Fruit fly (Drosophila melanogaster) whole organism, prepupa: ENCODE measurements around the gene CG15282.
A peak's percentile ranks its signal among the peaks of the same experiment; 100 is the strongest.

Source experiments
- CG10631 ChIP-seq: fragments of 200-800 bp; sonication (Bioruptor generic); optimal IDR thresholded peaks from 2 replicates; lab custom pipeline; 2016; ENCODE audit warnings: missing biosample characterization, missing genetic modification characterization
- CG10669 ChIP-seq: fragments of 200-800 bp; sonication (Bioruptor generic); optimal IDR thresholded peaks from 3 replicates; lab custom pipeline; 2018; ENCODE audit warnings: missing biosample characterization, mild to moderate bottlenecking, missing genetic modification characterization, moderate library complexity
- CG11294 ChIP-seq: fragments of 200-800 bp; sonication (Bioruptor generic); IDR thresholded peaks from 2 replicates; pipeline ENCODE4 v1.3.6; 2022; ENCODE audit warnings: missing biosample characterization, missing genetic modification characterization
- CG11762 ChIP-seq: fragments of 200-800 bp; sonication (Bioruptor generic); optimal IDR thresholded peaks from 3 replicates; lab custom pipeline; 2016; ENCODE audit warnings: missing biosample characterization, missing genetic modification characterization; ENCODE audit not compliant: insufficient read depth
- CG11902 ChIP-seq: fragments of 200-800 bp; sonication (Bioruptor generic); optimal IDR thresholded peaks from 3 replicates; lab custom pipeline; 2016; ENCODE audit warnings: missing biosample characterization, missing genetic modification characterization
- CG15336 ChIP-seq: fragments of 200-800 bp; sonication (Bioruptor generic); IDR thresholded peaks from 2 replicates; pipeline ENCODE4 v1.3.6; 2022; ENCODE audit warnings: missing biosample characterization, missing genetic modification characterization
- CG1621 ChIP-seq: fragments of 200-800 bp; sonication (Bioruptor generic); optimal IDR thresholded peaks from 3 replicates; lab custom pipeline; 2018; ENCODE audit warnings: missing biosample characterization, mild to moderate bottlenecking, missing genetic modification characterization
- CG16779 ChIP-seq: fragments of 200-800 bp; sonication (Bioruptor generic); optimal IDR thresholded peaks from 3 replicates; lab custom pipeline; 2017; ENCODE audit warnings: missing biosample characterization, mild to moderate bottlenecking, missing genetic modification characterization
- CG3032 ChIP-seq: fragments of 200-800 bp; optimal IDR thresholded peaks from 2 replicates; lab custom pipeline; 2019; ENCODE audit warnings: missing biosample characterization, mild to moderate bottlenecking, missing genetic modification characterization, moderate library complexity
- CG31627 ChIP-seq: fragments of 200-800 bp; sonication (Bioruptor generic); optimal IDR thresholded peaks from 3 replicates; lab custom pipeline; 2016; ENCODE audit warnings: missing biosample characterization, missing genetic modification characterization
- CG6163 ChIP-seq: fragments of 200-800 bp; sonication (Bioruptor generic); IDR thresholded peaks from 3 replicates; pipeline ENCODE4 v1.3.6; 2022; ENCODE audit warnings: missing biosample characterization, missing genetic modification characterization
- CG6276 ChIP-seq: fragments of 200-800 bp; sonication (Bioruptor generic); optimal IDR thresholded peaks from 2 replicates; lab custom pipeline; 2017; ENCODE audit warnings: missing biosample characterization, mild to moderate bottlenecking, missing genetic modification characterization
- CG6808 ChIP-seq: fragments of 200-800 bp; sonication (Bioruptor generic); optimal IDR thresholded peaks from 3 replicates; lab custom pipeline; 2017; ENCODE audit warnings: missing biosample characterization, missing genetic modification characterization, mild to moderate bottlenecking, moderate library complexity, missing genetic modification reagents
- CG6854 ChIP-seq: fragments of 200-800 bp; sonication (Bioruptor generic); optimal IDR thresholded peaks from 2 replicates; lab custom pipeline; 2017; ENCODE audit warnings: missing biosample characterization, mild to moderate bottlenecking, missing genetic modification characterization
- CG7368 ChIP-seq: fragments of 200-800 bp; sonication (Bioruptor generic); optimal IDR thresholded peaks from 3 replicates; lab custom pipeline; 2016; ENCODE audit warnings: missing biosample characterization, missing genetic modification characterization
- CG8119 ChIP-seq: fragments of 200-800 bp; sonication (Bioruptor generic); IDR thresholded peaks from 3 replicates; pipeline ENCODE4 v1.3.6; 2022; ENCODE audit warnings: missing biosample characterization, missing genetic modification characterization
- CG8319 ChIP-seq: fragments of 200-800 bp; sonication (Bioruptor generic); optimal IDR thresholded peaks from 3 replicates; lab custom pipeline; 2016; ENCODE audit warnings: missing biosample characterization, missing genetic modification characterization
- CG8632 ChIP-seq: fragments of 200-800 bp; sonication (Bioruptor generic); optimal IDR thresholded peaks from 3 replicates; lab custom pipeline; 2016; ENCODE audit warnings: missing biosample characterization, missing genetic modification characterization
- CG9139 ChIP-seq: fragments of 200-800 bp; sonication (Bioruptor generic); optimal IDR thresholded peaks from 3 replicates; lab custom pipeline; 2017; ENCODE audit warnings: missing biosample characterization, mild to moderate bottlenecking, missing genetic modification characterization
- Eip75B ChIP-seq: fragments of 200-800 bp; sonication (Bioruptor generic); optimal IDR thresholded peaks from 3 replicates; lab custom pipeline; 2016; ENCODE audit warnings: missing biosample characterization, missing genetic modification characterization
- Eip78C ChIP-seq: fragments of 200-800 bp; sonication (Bioruptor generic); peaks from one replicate; lab custom pipeline; 2016; ENCODE audit warnings: missing biosample characterization, missing genetic modification characterization
- Eip93F ChIP-seq: fragments of 200-800 bp; sonication (Bioruptor generic); optimal IDR thresholded peaks from 2 replicates; lab custom pipeline; 2016; ENCODE audit warnings: missing biosample characterization, mild to moderate bottlenecking, missing genetic modification characterization
- Ets21C ChIP-seq: fragments of 200-800 bp; sonication (Bioruptor generic); optimal IDR thresholded peaks from 3 replicates; lab custom pipeline; 2016; ENCODE audit warnings: missing biosample characterization, missing genetic modification characterization
- Gug ChIP-seq: fragments of 200-800 bp; sonication (Bioruptor generic); IDR thresholded peaks from 2 replicates; pipeline ENCODE4 v1.3.6; 2022; ENCODE audit warnings: missing biosample characterization, missing genetic modification characterization
- Hr38 ChIP-seq: sonication (Bioruptor generic); optimal IDR thresholded peaks from 2 replicates; lab custom pipeline; 2016; ENCODE audit warnings: missing biosample characterization, missing genetic modification characterization
- Lpt ChIP-seq: fragments of 200-800 bp; sonication (Bioruptor generic); optimal IDR thresholded peaks from 3 replicates; lab custom pipeline; 2016; ENCODE audit warnings: missing biosample characterization, missing genetic modification characterization
- OdsH ChIP-seq: fragments of 200-800 bp; sonication (Bioruptor generic); optimal IDR thresholded peaks from 3 replicates; lab custom pipeline; 2016; ENCODE audit warnings: missing biosample characterization, missing genetic modification characterization
- Smox ChIP-seq: fragments of 200-800 bp; sonication (Bioruptor generic); optimal IDR thresholded peaks from 3 replicates; lab custom pipeline; 2016; ENCODE audit warnings: missing biosample characterization, missing genetic modification characterization
- Sox102F ChIP-seq: fragments of 200-800 bp; sonication (Bioruptor generic); optimal IDR thresholded peaks from 2 replicates; lab custom pipeline; 2016; ENCODE audit warnings: missing biosample characterization, mild to moderate bottlenecking, missing genetic modification characterization
- Sox14 ChIP-seq: fragments of 200-800 bp; sonication (Bioruptor generic); optimal IDR thresholded peaks from 3 replicates; lab custom pipeline; 2016; ENCODE audit warnings: missing biosample characterization, missing genetic modification characterization
- Sox15 ChIP-seq: fragments of 200-800 bp; sonication (Bioruptor generic); optimal IDR thresholded peaks from 3 replicates; lab custom pipeline; 2016; ENCODE audit warnings: missing biosample characterization, missing genetic modification characterization
- achi ChIP-seq: fragments of 200-800 bp; sonication (Bioruptor generic); optimal IDR thresholded peaks from 3 replicates; lab custom pipeline; 2016; ENCODE audit warnings: missing biosample characterization, missing genetic modification characterization
- acj6 ChIP-seq: fragments of 200-800 bp; sonication (Bioruptor generic); optimal IDR thresholded peaks from 3 replicates; lab custom pipeline; 2016; ENCODE audit warnings: missing biosample characterization, missing genetic modification characterization
- cyc ChIP-seq: fragments of 200-800 bp; sonication (Bioruptor generic); optimal IDR thresholded peaks from 3 replicates; lab custom pipeline; 2016; ENCODE audit warnings: missing biosample characterization, missing genetic modification characterization
- dsx ChIP-seq: fragments of 200-800 bp; optimal IDR thresholded peaks from 3 replicates; lab custom pipeline; 2019; ENCODE audit warnings: missing biosample characterization, mild to moderate bottlenecking, missing genetic modification characterization, moderate library complexity; ENCODE audit not compliant: poor library complexity, severe bottlenecking
- eg ChIP-seq: fragments of 200-800 bp; sonication (Bioruptor generic); IDR thresholded peaks from 3 replicates; pipeline ENCODE4 v1.3.6; 2022; ENCODE audit warnings: missing biosample characterization, missing genetic modification characterization
- esn ChIP-seq: fragments of 200-800 bp; sonication (Bioruptor generic); optimal IDR thresholded peaks from 2 replicates; lab custom pipeline; 2016; ENCODE audit warnings: missing biosample characterization, mild to moderate bottlenecking, missing genetic modification characterization, moderate library complexity
- fd59A ChIP-seq: fragments of 200-800 bp; sonication (Bioruptor generic); optimal IDR thresholded peaks from 2 replicates; lab custom pipeline; 2017; ENCODE audit warnings: missing biosample characterization, mild to moderate bottlenecking, missing genetic modification characterization, missing genetic modification reagents
- fd85E ChIP-seq: fragments of 200-800 bp; sonication (Bioruptor generic); optimal IDR thresholded peaks from 3 replicates; lab custom pipeline; 2016; ENCODE audit warnings: missing biosample characterization, missing genetic modification characterization
- fkh ChIP-seq: fragments of 200-800 bp; sonication (Bioruptor generic); optimal IDR thresholded peaks from 3 replicates; lab custom pipeline; 2017; ENCODE audit warnings: missing biosample characterization, mild to moderate bottlenecking, missing genetic modification characterization, moderate library complexity
- net ChIP-seq: fragments of 200-800 bp; sonication (Bioruptor generic); optimal IDR thresholded peaks from 3 replicates; lab custom pipeline; 2016; ENCODE audit warnings: missing biosample characterization, missing genetic modification characterization
- pdm3 ChIP-seq: fragments of 200-800 bp; sonication (Bioruptor generic); optimal IDR thresholded peaks from 3 replicates; lab custom pipeline; 2016; ENCODE audit warnings: missing biosample characterization, missing genetic modification characterization
- salr ChIP-seq, 2 experiments: fragments of 200-800 bp; sonication (Bioruptor generic); optimal IDR thresholded peaks; 3 replicates each; lab custom pipeline; 2016 to 2018; ENCODE audit warnings: missing biosample characterization in 2 of 2, missing genetic modification characterization in 2 of 2, mild to moderate bottlenecking in 1 of 2
- spab ChIP-seq: fragments of 200-800 bp; sonication (Bioruptor generic); optimal IDR thresholded peaks from 2 replicates; lab custom pipeline; 2017; ENCODE audit warnings: missing biosample characterization, mild to moderate bottlenecking, missing genetic modification characterization, missing genetic modification reagents
- svp ChIP-seq: fragments of 200-800 bp; sonication (Bioruptor generic); peaks from one replicate; lab custom pipeline; 2016; ENCODE audit warnings: missing biosample characterization, missing genetic modification characterization
- vri ChIP-seq: fragments of 200-800 bp; sonication (Bioruptor generic); optimal IDR thresholded peaks from 3 replicates; lab custom pipeline; 2016; ENCODE audit warnings: missing biosample characterization, mild to moderate bottlenecking, missing genetic modification characterization

Gene CG15282

DNA sequence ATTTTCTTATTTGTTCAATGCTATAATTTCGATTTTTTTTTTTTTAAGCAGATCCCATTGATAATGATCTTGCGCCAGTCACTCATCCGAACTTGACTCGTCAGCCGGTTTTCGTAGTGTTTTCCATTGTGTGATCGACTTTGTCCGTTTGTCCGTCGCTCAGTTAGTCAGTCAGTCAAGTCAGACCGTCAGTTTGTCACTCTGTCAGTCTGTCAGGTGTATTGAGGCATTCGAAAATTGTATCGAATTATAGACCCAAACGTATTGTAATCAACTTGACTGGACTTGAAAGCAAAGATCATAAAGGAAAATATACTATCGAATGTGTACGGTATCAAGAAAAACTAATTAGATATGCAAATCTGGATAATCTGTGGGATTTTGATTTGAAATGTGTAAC is 43.4 kb upstream of the CG15282 start:
- TF ChIP-seq CG9139 (GFP tag; lab: Kevin White, UChicago), result no peak
- no peak for TF ChIP-seq salr (GFP tag; optimal IDR thresholded peaks at IDR 0.05; lab: Kevin White, UChicago)
- no peak for TF ChIP-seq CG6276 (GFP tag; lab: Kevin White, UChicago)

DNA sequence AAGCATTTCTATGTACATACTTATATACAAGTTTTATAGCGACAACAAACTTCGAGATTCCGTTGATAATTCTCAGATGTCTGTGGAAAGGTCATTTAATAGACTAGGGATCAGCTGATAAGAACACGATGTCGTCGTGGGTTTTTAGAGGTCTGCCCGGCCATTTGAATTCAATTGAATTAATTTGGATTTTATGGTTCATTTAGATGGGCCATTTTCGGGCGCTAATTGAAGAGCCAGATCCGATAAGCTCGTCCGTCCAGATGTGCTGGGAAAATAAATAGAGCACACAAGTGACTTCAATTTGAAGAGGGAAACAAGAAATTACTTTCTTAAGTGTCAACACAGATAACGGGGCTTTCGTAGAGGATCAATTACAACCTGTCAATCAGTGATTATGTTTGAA is 38.7 kb upstream of the CG15282 start:
- TF ChIP-seq CG3032 (tag; lab: Kevin White, UChicago), result no peak
- TF ChIP-seq cyc (GFP tag; lab: Kevin White, UChicago), result no peak
- no peak for TF ChIP-seq CG11902 (GFP tag; lab: Kevin White, UChicago)
- no peak for TF ChIP-seq acj6 (GFP tag; lab: Kevin White, UChicago)
- no peak for TF ChIP-seq pdm3 (GFP tag; lab: Kevin White, UChicago)
- no peak for TF ChIP-seq CG8319
- no peak for TF ChIP-seq Eip93F (GFP tag; lab: Kevin White, UChicago)
- TF ChIP-seq Eip78C, result peak; percentile 39
- TF ChIP-seq CG10631 (GFP tag; lab: Kevin White, UChicago), result no peak
- TF ChIP-seq Gug (GFP tag; lab: Robert Waterston, UW), result no peak
- TF ChIP-seq vri (GFP tag; lab: Kevin White, UChicago), result no peak
- no peak for TF ChIP-seq CG6854 (GFP tag; lab: Kevin White, UChicago)
- TF ChIP-seq CG8119 (GFP tag; lab: Robert Waterston, UW), result no peak
- TF ChIP-seq OdsH (GFP tag; lab: Kevin White, UChicago), result no peak
- TF ChIP-seq Hr38 (GFP tag; lab: Kevin White, UChicago), result no peak
- peak; percentile 36 for TF ChIP-seq fkh
- TF ChIP-seq eg, result no peak
- no peak for TF ChIP-seq Ets21C (GFP tag; lab: Kevin White, UChicago)
- peak; percentile 75 for TF ChIP-seq svp
- TF ChIP-seq Sox102F, result no peak
- TF ChIP-seq CG11294 (GFP tag; lab: Robert Waterston, UW), result no peak

DNA sequence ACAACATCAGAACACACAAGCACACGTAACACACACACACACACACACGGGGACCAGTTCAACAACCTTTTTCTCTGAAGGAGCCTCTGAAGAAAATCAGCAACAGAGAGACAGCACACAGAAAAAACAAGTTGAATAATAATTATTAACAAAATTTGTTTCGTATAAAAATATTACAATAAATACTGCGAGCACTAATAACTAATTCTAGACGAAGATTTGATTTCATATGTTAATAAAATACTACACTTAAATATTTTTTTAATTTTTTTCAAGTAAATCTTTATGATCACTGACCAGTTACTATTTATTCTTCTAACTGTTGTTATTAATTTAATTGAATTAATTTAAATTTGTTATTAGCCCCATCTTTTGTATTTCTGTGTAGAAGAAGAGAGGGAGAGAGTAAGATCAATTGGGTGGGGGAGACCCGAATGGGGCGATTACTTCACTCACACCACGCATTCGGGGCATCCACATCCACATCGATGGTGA is 37.6 kb upstream of the CG15282 start:
- TF ChIP-seq acj6 (GFP tag; lab: Kevin White, UChicago) (peak; percentile 72), pdm3 (GFP tag; lab: Kevin White, UChicago) (peak; percentile 60), Sox14 (GFP tag; lab: Kevin White, UChicago) (peak; percentile 49), CG1621 (tag; lab: Kevin White, UChicago) (no peak), spab (GFP tag; lab: Kevin White, UChicago) (peak; percentile 78), CG11762 (GFP tag; lab: Kevin White, UChicago) (peak; percentile 73), CG6808 (peak; percentile 82), fd85E (GFP tag; lab: Kevin White, UChicago) (peak; percentile 6), CG11294 (GFP tag; lab: Robert Waterston, UW) (peak; percentile 43; the same call in 1 of the 2 replicates), fd59A (GFP tag; lab: Kevin White, UChicago) (peak; percentile 58), CG8119 (GFP tag; lab: Robert Waterston, UW) (peak; percentile 82), eg (peak; percentile 71; the same call in 2 of the 3 replicates), Lpt (GFP tag; lab: Kevin White, UChicago) (peak; percentile 70), Sox102F (peak; percentile 44), achi (GFP tag; lab: Kevin White, UChicago) (peak; percentile 81), CG6163 (GFP tag; lab: Robert Waterston, UW) (peak; percentile 73; the same call in 2 of the 3 replicates), net (GFP tag; lab: Kevin White, UChicago) (peak; percentile 66), Smox (peak; percentile 79), OdsH (GFP tag; lab: Kevin White, UChicago) (peak; percentile 68), CG3032 (tag; lab: Kevin White, UChicago) (peak; percentile 95), dsx (GFP tag; lab: Kevin White, UChicago) (peak; percentile 94), Eip75B (GFP tag; lab: Kevin White, UChicago) (peak; percentile 79), Sox15 (GFP tag; lab: Kevin White, UChicago) (peak; percentile 33), CG6854 (GFP tag; lab: Kevin White, UChicago) (peak; percentile 69), CG15336 (GFP tag; lab: Robert Waterston, UW) (peak; percentile 82), CG16779 (peak; percentile 63), CG31627 (GFP tag; lab: Kevin White, UChicago) (peak; percentile 39), CG8632 (GFP tag; lab: Kevin White, UChicago) (peak; percentile 85), fkh (no peak), CG10669 (GFP tag; lab: Kevin White, UChicago) (peak; percentile 75), CG10631 (GFP tag; lab: Kevin White, UChicago) (peak; percentile 82), esn (GFP tag; lab: Kevin White, UChicago) (peak; percentile 91), Hr38 (GFP tag; lab: Kevin White, UChicago) (no peak), CG7368 (GFP tag; lab: Kevin White, UChicago) (peak; percentile 63)
